Fruit fly (Drosophila melanogaster) whole organism, embryonic: ENCODE data around the gene CG32246.

Source experiments
- Atf6 ChIP-seq: fragments of 200-800 bp; sonication (Bioruptor generic); IDR thresholded peaks from 2 replicates; pipeline ENCODE4 v1.3.6; 2022; ENCODE audit warnings: missing biosample characterization, missing genetic modification characterization
- CG1024 ChIP-seq: fragments of 200-800 bp; sonication (Bioruptor generic); IDR thresholded peaks from 2 replicates; pipeline ENCODE4 v1.3.6; 2022; ENCODE audit warnings: missing biosample characterization, missing genetic modification characterization
- CG10543 ChIP-seq: fragments of 200-800 bp; sonication (Bioruptor generic); optimal IDR thresholded peaks from 3 replicates; lab custom pipeline; 2017; ENCODE audit warnings: missing biosample characterization, mild to moderate bottlenecking, missing genetic modification characterization, moderate library complexity
- CG10959 ChIP-seq: fragments of 200-800 bp; sonication (Bioruptor generic); IDR thresholded peaks from 2 replicates; pipeline ENCODE4 v1.3.6; 2022; ENCODE audit warnings: missing biosample characterization, missing genetic modification characterization
- CG12219 ChIP-seq: fragments of 200-800 bp; sonication (Bioruptor generic); optimal IDR thresholded peaks from 3 replicates; lab custom pipeline; 2018; ENCODE audit warnings: missing biosample characterization, mild to moderate bottlenecking, missing genetic modification characterization
- CG1233 ChIP-seq: fragments of 200-800 bp; sonication (Bioruptor generic); optimal IDR thresholded peaks from 4 replicates; lab custom pipeline; 2018; ENCODE audit warnings: missing biosample characterization, mild to moderate bottlenecking, missing genetic modification characterization
- CG12744 ChIP-seq: fragments of 200-800 bp; sonication (Bioruptor generic); optimal IDR thresholded peaks from 2 replicates; lab custom pipeline; 2016; ENCODE audit warnings: missing biosample characterization, missing genetic modification characterization
- CG14667 ChIP-seq: fragments of 200-800 bp; sonication (Bioruptor generic); IDR thresholded peaks from 2 replicates; pipeline ENCODE4 v1.3.6; 2022; ENCODE audit warnings: missing biosample characterization, missing genetic modification characterization
- CG1603 ChIP-seq: fragments of 200-800 bp; sonication (Bioruptor generic); optimal IDR thresholded peaks from 2 replicates; lab custom pipeline; 2019; ENCODE audit warnings: missing biosample characterization, mild to moderate bottlenecking, missing genetic modification characterization, moderate library complexity
- CG1647 ChIP-seq: fragments of 200-800 bp; sonication (Bioruptor generic); optimal IDR thresholded peaks from 3 replicates; lab custom pipeline; 2016; ENCODE audit warnings: missing biosample characterization, missing genetic modification characterization
- CG18011 ChIP-seq: fragments of 200-800 bp; sonication (Bioruptor generic); optimal IDR thresholded peaks from 2 replicates; lab custom pipeline; 2017; ENCODE audit warnings: missing biosample characterization, missing genetic modification characterization, mild to moderate bottlenecking, moderate library complexity, missing genotype
- CG18599 ChIP-seq: fragments of 200-800 bp; sonication (Bioruptor generic); optimal IDR thresholded peaks from 3 replicates; lab custom pipeline; 2017; ENCODE audit warnings: missing biosample characterization, missing genetic modification characterization, mild to moderate bottlenecking, moderate library complexity, missing genetic modification reagents
- CG31365 ChIP-seq: fragments of 200-800 bp; sonication (Bioruptor generic); optimal IDR thresholded peaks from 2 replicates; lab custom pipeline; 2018; ENCODE audit warnings: missing biosample characterization, mild to moderate bottlenecking, missing genetic modification characterization
- CG31388 ChIP-seq: fragments of 200-800 bp; sonication (Bioruptor generic); optimal IDR thresholded peaks from 2 replicates; lab custom pipeline; 2016; ENCODE audit warnings: missing biosample characterization, missing genetic modification characterization
- CG3281 ChIP-seq: fragments of 200-800 bp; sonication (Bioruptor generic); optimal IDR thresholded peaks from 3 replicates; lab custom pipeline; 2017; ENCODE audit warnings: missing biosample characterization, mild to moderate bottlenecking, missing genetic modification characterization
- CG34224 ChIP-seq: fragments of 200-800 bp; sonication (Bioruptor generic); IDR thresholded peaks from 3 replicates; pipeline ENCODE4 v1.3.6; 2022; ENCODE audit warnings: missing biosample characterization, missing genetic modification characterization; ENCODE audit not compliant: partially characterized antibody
- CG4328 ChIP-seq: fragments of 200-800 bp; sonication (Bioruptor generic); optimal IDR thresholded peaks from 3 replicates; lab custom pipeline; 2017; ENCODE audit warnings: missing biosample characterization, missing genetic modification reagents, missing genetic modification characterization
- CG6683 ChIP-seq: fragments of 200-800 bp; sonication (Bioruptor generic); optimal IDR thresholded peaks from 2 replicates; lab custom pipeline; 2017; ENCODE audit warnings: missing biosample characterization, mild to moderate bottlenecking, missing genetic modification characterization, missing genetic modification reagents
- CG6689 ChIP-seq: fragments of 200-800 bp; sonication (Bioruptor generic); IDR thresholded peaks from 2 replicates; pipeline ENCODE4 v1.3.6; 2022; ENCODE audit warnings: missing biosample characterization, missing genetic modification characterization
- CG7372 ChIP-seq: fragments of 200-800 bp; sonication (Bioruptor generic); IDR thresholded peaks from 2 replicates; pipeline ENCODE4 v1.3.6; 2022; ENCODE audit warnings: missing biosample characterization, missing genetic modification characterization
- CG9932 ChIP-seq: fragments of 200-800 bp; sonication (Bioruptor generic); IDR thresholded peaks from 2 replicates; pipeline ENCODE4 v1.3.6; 2022; ENCODE audit warnings: missing biosample characterization, missing genetic modification characterization
- CHES-1-like ChIP-seq: fragments of 200-800 bp; sonication (Bioruptor generic); optimal IDR thresholded peaks from 2 replicates; lab custom pipeline; 2016; ENCODE audit warnings: missing biosample characterization, missing genetic modification characterization
- Dek ChIP-seq: fragments of 200-800 bp; sonication (Bioruptor generic); optimal IDR thresholded peaks from 3 replicates; lab custom pipeline; 2019; ENCODE audit warnings: missing biosample characterization, mild to moderate bottlenecking, missing genetic modification characterization, moderate library complexity
- Gug ChIP-seq: fragments of 200-800 bp; sonication (Bioruptor generic); IDR thresholded peaks from 4 replicates; pipeline ENCODE4 v1.3.6; 2022; ENCODE audit warnings: missing biosample characterization, missing genetic modification characterization
- Hmx ChIP-seq: fragments of 200-800 bp; sonication (Bioruptor generic); optimal IDR thresholded peaks from 2 replicates; lab custom pipeline; 2016; ENCODE audit warnings: missing biosample characterization, missing genetic modification characterization
- YL-1 ChIP-seq: fragments of 200-800 bp; sonication (Bioruptor generic); optimal IDR thresholded peaks from 3 replicates; lab custom pipeline; 2017; ENCODE audit warnings: missing biosample characterization, mild to moderate bottlenecking, missing genetic modification characterization
- ac ChIP-seq: fragments of 200-800 bp; sonication (Bioruptor generic); optimal IDR thresholded peaks from 3 replicates; lab custom pipeline; 2017; ENCODE audit warnings: missing biosample characterization, mild to moderate bottlenecking, missing genetic modification characterization
- bbx ChIP-seq: fragments of 200-800 bp; sonication (Bioruptor generic); IDR thresholded peaks from 2 replicates; pipeline ENCODE4 v1.3.6; 2022; ENCODE audit warnings: missing biosample characterization, missing genetic modification characterization; ENCODE audit not compliant: partially characterized antibody
- bowl ChIP-seq: fragments of 200-800 bp; sonication (Bioruptor generic); IDR thresholded peaks from 2 replicates; pipeline ENCODE4 v1.3.6; 2022; ENCODE audit warnings: missing biosample characterization, missing genetic modification characterization
- ci ChIP-seq: fragments of 200-800 bp; sonication (Bioruptor generic); IDR thresholded peaks from 3 replicates; pipeline ENCODE4 v1.3.6; 2022; ENCODE audit warnings: missing biosample characterization, missing genetic modification characterization
- dm ChIP-seq: fragments of 200-800 bp; sonication (Bioruptor generic); optimal IDR thresholded peaks from 3 replicates; lab custom pipeline; 2016; ENCODE audit warnings: missing biosample characterization, missing genetic modification characterization
- eve ChIP-seq, 2 experiments: fragments of >200 bp; optimal IDR thresholded peaks; 2 replicates each; lab custom pipeline; 2017; ENCODE audit warnings: missing biosample characterization in 2 of 2, missing genetic modification characterization in 2 of 2
- gcm2 ChIP-seq: fragments of 200-800 bp; sonication (Bioruptor generic); optimal IDR thresholded peaks from 2 replicates; lab custom pipeline; 2016; ENCODE audit warnings: missing biosample characterization, missing genetic modification characterization
- inv ChIP-seq: fragments of 200-800 bp; sonication (Bioruptor generic); IDR thresholded peaks from 2 replicates; pipeline ENCODE4 v1.3.6; 2022; ENCODE audit warnings: missing biosample characterization, missing genetic modification characterization; ENCODE audit not compliant: partially characterized antibody
- klu ChIP-seq: fragments of 200-800 bp; sonication (Bioruptor generic); IDR thresholded peaks from 2 replicates; pipeline ENCODE4 v1.3.6; 2022; ENCODE audit warnings: missing biosample characterization, missing genetic modification characterization
- knrl ChIP-seq: fragments of 200-800 bp; sonication (Bioruptor generic); IDR thresholded peaks from 3 replicates; pipeline ENCODE4 v1.3.6; 2022; ENCODE audit warnings: missing biosample characterization, missing genetic modification characterization; ENCODE audit not compliant: partially characterized antibody
- nerfin-1 ChIP-seq: fragments of 200-800 bp; sonication (Bioruptor generic); optimal IDR thresholded peaks from 3 replicates; lab custom pipeline; 2019; ENCODE audit warnings: missing biosample characterization, mild to moderate bottlenecking, missing genetic modification characterization, moderate library complexity
- org-1 ChIP-seq: fragments of 200-800 bp; sonication (Bioruptor generic); optimal IDR thresholded peaks from 2 replicates; lab custom pipeline; 2017; ENCODE audit warnings: missing biosample characterization, missing genetic modification characterization
- pb ChIP-seq: fragments of 200-800 bp; sonication (Bioruptor generic); optimal IDR thresholded peaks from 3 replicates; lab custom pipeline; 2016; ENCODE audit warnings: missing biosample characterization, missing genetic modification characterization
- pho ChIP-seq: fragments of 200-800 bp; sonication (Bioruptor generic); optimal IDR thresholded peaks from 2 replicates; lab custom pipeline; 2016; ENCODE audit warnings: missing biosample characterization, missing genetic modification characterization
- pnt ChIP-seq: fragments of 200-800 bp; sonication (Bioruptor generic); optimal IDR thresholded peaks from 3 replicates; lab custom pipeline; 2016; ENCODE audit warnings: missing biosample characterization, missing genetic modification characterization
- rib ChIP-seq: fragments of 200-800 bp; sonication (Bioruptor generic); IDR thresholded peaks from 2 replicates; pipeline ENCODE4 v1.3.6; 2022; ENCODE audit warnings: missing biosample characterization, missing genetic modification characterization
- schlank ChIP-seq: fragments of 200-800 bp; sonication (Bioruptor generic); optimal IDR thresholded peaks from 2 replicates; lab custom pipeline; 2018; ENCODE audit warnings: missing biosample characterization, mild to moderate bottlenecking, missing genetic modification characterization
- sd ChIP-seq: fragments of 200-800 bp; sonication (Bioruptor generic); optimal IDR thresholded peaks from 3 replicates; lab custom pipeline; 2018; ENCODE audit warnings: missing biosample characterization, mild to moderate bottlenecking, missing genetic modification characterization, moderate library complexity
- sens ChIP-seq: fragments of 200-800 bp; sonication (Bioruptor generic); peaks from one replicate; lab custom pipeline; 2016; ENCODE audit warnings: missing biosample characterization, missing genetic modification characterization
- sob ChIP-seq: fragments of 200-800 bp; sonication (Bioruptor generic); IDR thresholded peaks from 2 replicates; pipeline ENCODE4 v1.3.6; 2022; ENCODE audit warnings: missing biosample characterization, missing genetic modification characterization
- sr ChIP-seq: fragments of 200-800 bp; sonication (Bioruptor generic); IDR thresholded peaks from 3 replicates; pipeline ENCODE4 v1.3.6; 2022; ENCODE audit warnings: missing biosample characterization, missing genetic modification characterization
- tup ChIP-seq: fragments of 200-800 bp; sonication (Bioruptor generic); optimal IDR thresholded peaks from 2 replicates; lab custom pipeline; 2016; ENCODE audit warnings: missing biosample characterization, mild to moderate bottlenecking, missing genetic modification characterization, moderate library complexity
- zen ChIP-seq: fragments of 200-800 bp; sonication (Bioruptor generic); optimal IDR thresholded peaks from 3 replicates; lab custom pipeline; 2018; ENCODE audit warnings: missing biosample characterization, mild to moderate bottlenecking, missing genetic modification characterization, moderate library complexity

CG32246 gene

DNA sequence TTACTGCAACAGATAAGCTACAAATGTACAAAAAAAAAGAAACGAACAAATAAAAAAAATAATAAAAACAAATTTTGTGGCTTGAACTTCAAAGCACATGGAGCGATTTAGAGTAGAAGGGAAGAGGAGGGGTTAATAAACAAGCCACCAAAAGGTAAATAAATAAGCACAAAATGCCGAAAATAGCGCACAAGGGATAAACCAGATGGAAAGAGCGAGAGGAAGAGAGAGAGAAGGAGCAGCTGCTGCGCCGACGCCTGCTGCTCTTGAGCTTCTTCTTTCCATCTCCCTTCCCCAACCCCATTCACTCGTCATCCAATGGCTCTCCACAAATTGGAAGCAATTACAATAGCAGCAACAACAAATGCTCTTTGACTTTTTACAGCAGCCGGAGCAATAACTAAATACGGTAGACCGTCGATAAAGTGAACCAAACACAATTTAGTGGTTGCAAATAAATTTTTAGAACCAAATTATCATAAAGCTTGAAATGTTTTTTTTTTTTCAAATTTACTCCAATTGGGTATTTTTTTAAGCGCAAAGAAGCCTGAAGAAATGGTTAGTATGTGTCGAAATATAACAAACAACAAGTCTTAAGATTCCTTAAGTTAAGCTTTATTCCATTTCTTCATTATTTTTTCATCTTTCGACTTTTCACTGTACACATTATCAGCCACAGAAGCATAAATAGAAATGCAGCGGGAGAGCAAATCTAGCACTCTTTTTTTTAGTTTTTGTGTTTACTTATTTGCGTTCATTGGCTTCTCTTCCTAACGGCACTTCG, 3.5 kb downstream of the CG32246 start (continued):
- TF ChIP-seq pnt (GFP tag; lab: Kevin White, UChicago): peak; percentile 84
- TF ChIP-seq CG18599 (GFP tag; lab: Kevin White, UChicago): peak; percentile 93
- TF ChIP-seq CG4328 (GFP tag; lab: Kevin White, UChicago): peak; percentile 76
- peak; percentile 66 for TF ChIP-seq CG1024
- peak; percentile 86 for TF ChIP-seq pho (GFP tag; lab: Kevin White, UChicago)
- TF ChIP-seq bowl (GFP tag; lab: Robert Waterston, UW): peak; percentile 63; the same call in 1 of the 2 replicates
- TF ChIP-seq nerfin-1 (tag; lab: Kevin White, UChicago): peak; percentile 91
- TF ChIP-seq pb (GFP tag; lab: Kevin White, UChicago): peak; percentile 86
- peak; percentile 98 for TF ChIP-seq sens
- TF ChIP-seq CG18011 (GFP tag; lab: Kevin White, UChicago): peak; percentile 66
- TF ChIP-seq org-1 (GFP tag; lab: Kevin White, UChicago): peak; percentile 81
- peak; percentile 92 for TF ChIP-seq CG6689 (GFP tag; lab: Robert Waterston, UW)
- TF ChIP-seq ac (GFP tag; lab: Kevin White, UChicago): peak; percentile 69
- TF ChIP-seq knrl (GFP tag; lab: Robert Waterston, UW): no peak
- peak; percentile 43 for TF ChIP-seq CG31388
- peak; percentile 80 for TF ChIP-seq CG12219 (GFP tag; lab: Kevin White, UChicago)
- peak; percentile 70; the same call in 1 of the 2 replicates for TF ChIP-seq klu (GFP tag; lab: Robert Waterston, UW)
- TF ChIP-seq CG1603 (tag; lab: Kevin White, UChicago): peak; percentile 52
- TF ChIP-seq sr (GFP tag; lab: Robert Waterston, UW): peak; percentile 6; the same call in 1 of the 3 replicates
- TF ChIP-seq gcm2 (GFP tag; lab: Kevin White, UChicago): peak; percentile 74
- TF ChIP-seq ci (GFP tag; lab: Robert Waterston, UW): peak; percentile 85; the same call in 2 of the 3 replicates
- peak; percentile 33; the same call in 1 of the 2 replicates for TF ChIP-seq rib (GFP tag; lab: Robert Waterston, UW)
- TF ChIP-seq CG6683 (GFP tag; lab: Kevin White, UChicago): peak; percentile 72
- TF ChIP-seq dm (GFP tag; lab: Kevin White, UChicago): peak; percentile 61
- TF ChIP-seq CG9932 (GFP tag; lab: Robert Waterston, UW): peak; percentile 78
- peak; percentile 28 for TF ChIP-seq schlank (tag; lab: Kevin White, UChicago)
- TF ChIP-seq CG14667 (GFP tag; lab: Robert Waterston, UW): peak; percentile 66
- TF ChIP-seq YL-1 (GFP tag; lab: Kevin White, UChicago): peak; percentile 67
- TF ChIP-seq CG7372 (GFP tag; lab: Robert Waterston, UW): peak; percentile 87
- peak; percentile 82 for TF ChIP-seq CG1233 (GFP tag; lab: Kevin White, UChicago)
- TF ChIP-seq sob (GFP tag; lab: Robert Waterston, UW): peak; percentile 81
- peak; percentile 74 for TF ChIP-seq CHES-1-like (GFP tag; lab: Kevin White, UChicago)
- peak; percentile 89 for TF ChIP-seq CG3281
- peak; percentile 75 for TF ChIP-seq CG1647 (GFP tag; lab: Kevin White, UChicago)
- peak; percentile 57; the same call in 1 of the 2 replicates for TF ChIP-seq CG10959
- peak; percentile 77 for TF ChIP-seq Gug
- TF ChIP-seq Atf6 (GFP tag; lab: Robert Waterston, UW): peak; percentile 86
- TF ChIP-seq eve (GFP tag; optimal IDR thresholded peaks at IDR 0.05; lab: Kevin White, UChicago): peak in 1 of 2 experiments; percentile 95
- peak; percentile 68 for TF ChIP-seq Dek (tag; lab: Kevin White, UChicago)
- TF ChIP-seq Hmx: peak; percentile 74
- peak; percentile 58 for TF ChIP-seq tup
- TF ChIP-seq inv: no peak
- peak; percentile 58 for TF ChIP-seq sd (tag; lab: Kevin White, UChicago)
- peak; percentile 69 for TF ChIP-seq CG12744 (GFP tag; lab: Kevin White, UChicago)
- no peak for TF ChIP-seq CG34224
- TF ChIP-seq zen: peak; percentile 71
- no peak for TF ChIP-seq bbx (GFP tag; lab: Robert Waterston, UW)
- peak; percentile 80 for TF ChIP-seq CG10543 (GFP tag; lab: Kevin White, UChicago)
- TF ChIP-seq CG31365: peak; percentile 54
